Worm (Caenorhabditis elegans) whole organism, midembryonic: ENCODE measurements around the gene F40F8.3.
"Not testable (repeated sequence)": the region's sequence is repeated elsewhere in the genome, so short reads cannot be mapped to it uniquely, and the experiment has no call there.

Experiments used
- T22C8.4 ChIP-seq: fragments of 200-800 bp; sonication (Bioruptor generic); IDR thresholded peaks from 2 replicates; pipeline ENCODE4 v1.3.6; 2022; ENCODE audit warnings: missing genetic modification characterization, missing compliant biosample characterization
- cog-1 ChIP-seq: sonication (generic microtip); optimal IDR thresholded peaks from 2 replicates; lab custom pipeline; 2016; ENCODE audit warnings: missing genetic modification characterization, missing compliant biosample characterization
- flt-1 ChIP-seq: fragments of 200-800 bp; sonication (Bioruptor generic); IDR thresholded peaks from 2 replicates; pipeline ENCODE4 v1.3.6; 2022; ENCODE audit warnings: missing genetic modification characterization, missing compliant biosample characterization
- klf-2 ChIP-seq: fragments of 200-800 bp; sonication (Bioruptor generic); conservative IDR thresholded peaks from 2 replicates; pipeline ENCODE4 v1.3.6; 2022; ENCODE audit warnings: missing genetic modification reagents, missing genetic modification characterization, missing compliant biosample characterization
- med-1 ChIP-seq: sonication (generic microtip); optimal IDR thresholded peaks from 2 replicates; lab custom pipeline; 2017; ENCODE audit warnings: missing genetic modification characterization, mild to moderate bottlenecking, missing compliant biosample characterization, antibody characterized with exemption, missing genetic modification reagents; ENCODE audit not compliant: insufficient read depth
- ref-1 ChIP-seq: fragments of 200-800 bp; sonication (Bioruptor generic); conservative IDR thresholded peaks from 2 replicates; pipeline ENCODE4 v1.3.6; 2022; ENCODE audit warnings: missing genetic modification reagents, missing genetic modification characterization, missing compliant biosample characterization
- tab-1 ChIP-seq: fragments of 200-800 bp; sonication (Bioruptor generic); IDR thresholded peaks from 2 replicates; pipeline ENCODE4 v1.3.6; 2022; ENCODE audit warnings: missing genetic modification characterization, missing compliant biosample characterization
- ztf-23 ChIP-seq: fragments of 200-800 bp; sonication (Bioruptor generic); IDR thresholded peaks from 2 replicates; pipeline ENCODE4 v1.3.6; 2022; ENCODE audit warnings: missing genetic modification reagents, missing genetic modification characterization, missing compliant biosample characterization
- ztf-29 ChIP-seq: fragments of 200-800 bp; sonication (Bioruptor generic); IDR thresholded peaks from 2 replicates; pipeline ENCODE4 v1.3.6; 2022; ENCODE audit warnings: missing genetic modification reagents, missing genetic modification characterization, missing compliant biosample characterization

Gene F40F8.3

DNA sequence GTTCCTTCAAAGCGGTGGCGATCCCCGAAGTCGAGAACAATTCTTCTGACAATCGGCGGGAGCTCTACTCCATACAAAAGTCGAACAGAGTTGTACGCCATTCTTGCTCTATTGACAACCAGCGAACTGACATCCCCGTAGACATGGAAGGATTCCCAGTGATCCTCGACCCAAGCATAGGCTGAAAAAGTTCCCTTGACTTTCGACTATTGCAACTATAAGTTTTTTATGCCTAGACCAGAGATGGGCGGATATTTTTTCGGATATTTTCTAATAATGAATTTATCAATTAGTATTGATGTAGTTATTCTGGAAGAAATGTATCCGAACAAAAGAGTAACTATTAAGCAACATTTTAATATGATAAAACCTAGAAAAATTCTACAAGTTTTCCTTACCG lies 7.3 kb upstream of the F40F8.3 start, which contains the start of gene W10C6.2:
Gene W10C6.2 (minus strand): TSS at position 101 of the 400 bp plus-strand sequence.
- TF ChIP-seq tab-1; ztf-29 (GFP tag; lab: Robert Waterston, UW); klf-2: not testable (repeated sequence)

DNA sequence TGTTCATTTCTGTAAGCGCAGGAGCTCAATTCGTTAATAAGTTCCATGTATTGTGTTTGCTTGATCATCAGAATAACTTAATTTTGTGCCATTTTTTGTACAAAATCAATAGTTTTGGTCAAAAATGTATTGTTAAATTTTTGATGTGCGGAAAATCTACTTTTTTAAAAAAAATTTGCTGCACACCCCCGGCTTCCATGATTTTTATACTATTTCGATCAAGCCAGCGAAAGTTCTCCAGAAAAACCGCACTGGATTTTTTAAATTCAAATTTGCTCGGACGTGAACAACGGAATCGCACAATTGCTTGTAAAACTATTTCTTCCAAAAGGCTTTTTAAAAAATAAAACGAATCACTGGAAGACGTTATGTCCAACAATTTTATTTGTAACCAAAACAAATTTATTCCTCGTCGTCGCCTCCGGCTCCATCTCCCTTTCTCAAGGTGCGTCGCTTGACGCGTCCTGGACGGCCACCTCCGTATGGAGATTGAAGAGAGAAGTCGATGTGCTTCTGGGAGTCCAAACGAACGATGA lies 4.0 kb upstream of the F40F8.3 start:
- no peak for TF ChIP-seq flt-1 (GFP tag; lab: Robert Waterston, UW)
- no peak for TF ChIP-seq ztf-29 (GFP tag; lab: Robert Waterston, UW)
- TF ChIP-seq T22C8.4 (GFP tag; lab: Robert Waterston, UW): no peak
- no peak for TF ChIP-seq klf-2
- no peak for TF ChIP-seq ztf-23 (GFP tag; lab: Robert Waterston, UW)
- no peak for TF ChIP-seq med-1 (GFP tag; lab: Kevin White, UChicago)
- no peak for TF ChIP-seq ref-1
- no peak for TF ChIP-seq cog-1 (tag; lab: Kevin White, UChicago)
- no peak for TF ChIP-seq tab-1

DNA sequence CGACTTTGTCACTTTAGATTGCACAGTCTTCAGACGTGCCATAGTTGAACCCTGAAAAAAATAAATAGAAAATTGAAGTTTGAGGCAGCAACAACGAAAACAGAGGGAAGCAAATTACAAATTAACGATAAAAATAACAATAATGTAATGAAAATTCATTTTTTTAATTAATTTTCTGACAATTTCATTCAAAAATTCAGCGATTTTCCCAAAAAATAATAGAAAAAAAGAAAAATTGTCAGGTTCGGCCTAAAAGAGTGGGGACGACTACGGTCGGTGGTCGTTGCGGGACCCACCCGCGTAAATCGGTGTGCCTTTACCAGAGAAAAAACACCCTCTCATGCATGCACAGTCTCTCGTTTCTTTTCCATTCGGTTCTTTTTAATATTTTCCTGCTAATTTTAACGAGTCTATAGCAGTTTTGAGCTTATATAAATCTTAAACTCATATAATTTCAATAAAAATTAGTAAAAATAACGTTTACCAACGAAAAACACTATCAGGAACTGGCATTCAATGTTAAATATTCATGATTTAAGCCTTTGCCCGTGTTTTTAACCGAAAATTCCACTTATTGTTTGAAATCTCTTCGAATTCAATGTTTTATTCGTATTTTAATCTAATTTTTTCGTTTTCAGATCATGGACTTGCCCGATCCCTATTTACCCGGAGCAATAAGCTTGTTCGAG lies 2.6 kb upstream of the F40F8.3 start, which contains the start of the genes rps-9 and lsm-1:
Gene rps-9 (minus strand): TSS at position 51 of the 689 bp plus-strand sequence.
Gene lsm-1 (plus strand): TSS at position 639 of the 689 bp plus-strand sequence.
- TF ChIP-seq ref-1 (no peak), flt-1 (GFP tag; lab: Robert Waterston, UW) (peak; percentile 46; the same call in 1 of the 2 replicates)

DNA sequence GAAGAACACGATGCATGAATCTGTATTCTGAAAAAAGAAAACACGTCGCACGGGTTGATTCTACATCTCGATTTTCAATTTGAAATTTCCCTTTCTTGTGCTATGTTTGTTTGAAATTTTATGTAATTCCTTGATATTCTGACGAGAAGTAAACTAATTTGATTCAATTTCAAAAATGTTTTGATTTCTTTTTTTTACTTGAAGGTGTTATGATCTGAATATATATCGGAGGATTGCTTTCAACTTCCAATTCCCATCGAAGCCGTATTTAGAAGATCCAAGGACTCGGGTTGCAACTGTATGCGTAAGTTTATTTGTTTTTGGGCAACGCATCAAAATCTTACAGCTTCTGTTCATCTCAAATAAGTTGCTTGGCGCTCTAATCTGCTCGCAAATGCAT lies 1.7 kb upstream of the F40F8.3 start, which contains the start of gene F40F8.1:
Gene F40F8.1 (plus strand): TSS at position 301 of the 400 bp plus-strand sequence.
- no peak for TF ChIP-seq cog-1 (tag; lab: Kevin White, UChicago)
- TF ChIP-seq tab-1: no peak
- no peak for TF ChIP-seq ztf-23 (GFP tag; lab: Robert Waterston, UW)
- TF ChIP-seq T22C8.4 (GFP tag; lab: Robert Waterston, UW): no peak
- TF ChIP-seq flt-1 (GFP tag; lab: Robert Waterston, UW): no peak
- TF ChIP-seq ref-1: no peak
- no peak for TF ChIP-seq med-1 (GFP tag; lab: Kevin White, UChicago)
- TF ChIP-seq ztf-29 (GFP tag; lab: Robert Waterston, UW): no peak
- no peak for TF ChIP-seq klf-2

DNA sequence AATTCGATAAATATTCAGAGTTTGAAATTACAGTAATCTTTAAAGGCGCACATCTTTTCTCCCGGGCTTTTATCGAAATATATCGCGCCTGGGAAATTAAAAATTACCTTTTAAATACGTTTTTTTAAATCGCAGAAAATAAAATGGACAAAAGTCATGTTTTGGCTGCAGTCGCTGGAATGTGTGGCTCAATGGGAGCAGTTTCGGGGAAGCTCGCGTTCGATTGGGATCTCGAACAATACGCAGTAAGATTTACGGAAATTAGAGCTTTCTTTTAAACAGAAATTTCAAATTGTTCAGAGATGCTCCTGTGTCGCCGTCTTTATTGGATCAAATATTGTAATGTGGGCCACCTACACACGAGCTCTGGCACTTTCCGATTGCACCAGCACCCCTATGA lies 428 bp downstream of the F40F8.3 start, which contains the start of gene F40F8.12:
Gene F40F8.12 (plus strand): TSS at position 301 of the 400 bp plus-strand sequence.
- TF ChIP-seq flt-1 (GFP tag; lab: Robert Waterston, UW) (no peak), ztf-29 (GFP tag; lab: Robert Waterston, UW) (no peak), T22C8.4 (GFP tag; lab: Robert Waterston, UW) (no peak), ztf-23 (GFP tag; lab: Robert Waterston, UW) (no peak), cog-1 (tag; lab: Kevin White, UChicago) (no peak), tab-1 (no peak), ref-1 (no peak), klf-2 (no peak), med-1 (GFP tag; lab: Kevin White, UChicago) (no peak)

DNA sequence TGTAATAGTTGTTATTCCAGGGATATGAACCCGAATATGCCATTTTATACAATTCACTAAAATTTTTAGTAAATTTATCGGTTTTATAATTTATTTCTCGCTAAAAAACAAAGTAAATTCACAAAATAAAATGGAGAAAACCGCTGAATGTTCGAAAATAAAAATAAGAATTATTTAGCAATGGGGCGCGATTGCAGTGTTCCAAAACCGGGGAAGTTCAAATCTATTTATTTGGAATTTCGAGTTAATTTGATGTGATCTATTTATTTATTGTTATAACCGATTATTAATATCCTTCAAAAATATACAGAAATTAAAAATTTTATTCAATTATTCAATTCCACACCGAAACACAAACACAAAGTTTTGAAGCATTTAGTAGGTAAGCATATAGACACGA lies 3.5 kb downstream of the F40F8.3 start, which contains the start of gene F40F8.11:
Gene F40F8.11 (minus strand): TSS at position 49 of the 400 bp plus-strand sequence.
- TF ChIP-seq tab-1 (no peak), cog-1 (tag; lab: Kevin White, UChicago) (peak; percentile 10)

DNA sequence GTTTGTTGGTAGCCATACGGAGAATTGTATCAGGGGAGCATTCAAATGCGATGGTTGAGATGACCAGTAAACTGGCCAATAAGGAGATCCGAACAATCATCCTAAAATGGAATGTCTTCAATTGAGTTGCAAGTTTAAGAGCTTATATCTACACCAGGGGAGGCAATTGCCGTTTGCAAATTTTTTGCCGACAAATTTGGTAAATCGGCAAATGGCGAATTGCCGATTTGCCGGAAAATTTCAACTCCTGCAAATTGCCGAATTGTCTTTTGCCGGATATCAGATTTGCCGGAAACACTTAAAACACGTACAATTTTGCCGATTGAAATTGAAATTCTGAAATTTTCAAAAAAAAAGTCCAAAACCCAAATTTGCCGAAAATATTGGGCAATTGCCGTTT lies 5.7 kb downstream of the F40F8.3 start, which contains the start of gene F40F8.5:
Gene F40F8.5 (minus strand): TSS at position 101 of the 400 bp plus-strand sequence.
- no peak for TF ChIP-seq ztf-29 (GFP tag; lab: Robert Waterston, UW)
- no peak for TF ChIP-seq flt-1 (GFP tag; lab: Robert Waterston, UW)
- TF ChIP-seq ref-1: no peak
- TF ChIP-seq med-1 (GFP tag; lab: Kevin White, UChicago): no peak
- TF ChIP-seq tab-1: no peak
- no peak for TF ChIP-seq klf-2
- no peak for TF ChIP-seq cog-1 (tag; lab: Kevin White, UChicago)
- TF ChIP-seq ztf-23 (GFP tag; lab: Robert Waterston, UW): no peak
- no peak for TF ChIP-seq T22C8.4 (GFP tag; lab: Robert Waterston, UW)

DNA sequence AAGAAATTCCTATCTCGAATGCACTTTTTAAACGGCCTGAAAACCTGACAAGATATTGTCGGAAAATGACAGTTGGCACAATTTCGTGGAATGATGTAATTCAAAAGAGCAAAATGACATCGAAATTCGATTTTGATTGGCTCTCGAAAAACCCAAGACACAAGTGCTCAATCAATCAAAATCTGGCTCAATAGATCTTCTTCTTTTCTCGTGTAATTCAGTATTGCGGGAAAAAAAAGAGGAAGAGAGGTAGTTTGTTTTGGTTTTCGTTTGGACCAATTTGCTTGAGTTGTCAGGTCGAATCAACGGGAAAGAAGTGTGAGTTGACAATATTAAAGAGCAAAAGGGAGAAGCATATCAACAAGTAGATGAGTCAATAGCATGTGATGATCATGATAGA lies 6.7 kb downstream of the F40F8.3 start:
- TF ChIP-seq ztf-29 (GFP tag; lab: Robert Waterston, UW) (no peak), ref-1 (no peak), tab-1 (no peak), klf-2 (no peak), med-1 (GFP tag; lab: Kevin White, UChicago) (no peak), T22C8.4 (GFP tag; lab: Robert Waterston, UW) (no peak), cog-1 (tag; lab: Kevin White, UChicago) (no peak), flt-1 (GFP tag; lab: Robert Waterston, UW) (no peak), ztf-23 (GFP tag; lab: Robert Waterston, UW) (no peak)

DNA sequence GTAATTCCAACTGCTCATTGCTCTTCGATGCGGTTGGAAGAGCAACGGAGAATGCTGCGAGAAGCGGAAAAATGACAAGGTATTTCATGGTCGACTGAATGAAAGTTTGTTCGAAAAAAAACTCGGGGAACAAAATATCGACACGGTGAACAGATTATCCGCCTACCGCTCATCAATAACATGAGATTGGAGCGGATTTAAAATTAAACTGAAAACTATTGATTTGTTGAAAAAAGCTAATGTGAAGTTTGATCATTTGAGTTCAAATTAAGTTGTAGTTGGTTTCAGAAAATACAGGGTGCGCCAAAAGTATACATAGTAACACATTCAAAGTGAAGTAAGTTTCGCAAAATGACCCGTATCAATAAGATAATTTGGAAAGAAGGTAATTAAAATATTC lies 11.1 kb downstream of the F40F8.3 start, which contains the start of gene F40F8.4:
Gene F40F8.4 (minus strand): TSS at position 101 of the 400 bp plus-strand sequence.
- TF ChIP-seq tab-1 (no peak), ref-1 (no peak), ztf-29 (GFP tag; lab: Robert Waterston, UW) (no peak), klf-2 (no peak), ztf-23 (GFP tag; lab: Robert Waterston, UW) (no peak), T22C8.4 (GFP tag; lab: Robert Waterston, UW) (no peak), med-1 (GFP tag; lab: Kevin White, UChicago) (no peak), cog-1 (tag; lab: Kevin White, UChicago) (no peak), flt-1 (GFP tag; lab: Robert Waterston, UW) (no peak)

DNA sequence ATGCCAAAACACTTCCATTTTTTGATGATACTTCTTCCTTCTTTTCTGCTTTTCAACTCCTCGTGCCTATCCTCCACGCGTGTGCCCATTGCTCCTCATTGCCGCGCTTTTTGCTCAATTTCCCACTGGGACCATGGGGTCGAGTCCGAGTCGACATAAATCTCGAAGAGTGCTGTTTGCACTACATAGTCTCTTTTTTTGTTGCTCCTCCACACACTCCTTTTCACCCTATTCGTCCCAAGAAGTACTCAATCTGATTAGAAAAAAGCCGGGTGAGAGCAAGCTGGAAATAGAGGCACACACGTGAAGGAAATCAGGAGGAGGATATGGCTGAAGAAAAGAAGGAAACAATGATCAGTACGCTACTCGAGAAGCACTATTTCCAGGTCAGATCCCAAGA lies 13.5 kb downstream of the F40F8.3 start, which contains the start of gene arrd-6:
Gene arrd-6 (plus strand): TSS at position 169 of the 400 bp plus-strand sequence.
- TF ChIP-seq T22C8.4 (GFP tag; lab: Robert Waterston, UW) (no peak), tab-1 (no peak), ztf-23 (GFP tag; lab: Robert Waterston, UW) (no peak), cog-1 (tag; lab: Kevin White, UChicago) (no peak), ztf-29 (GFP tag; lab: Robert Waterston, UW) (no peak), ref-1 (no peak), klf-2 (no peak), med-1 (GFP tag; lab: Kevin White, UChicago) (no peak), flt-1 (GFP tag; lab: Robert Waterston, UW) (no peak)
